Worm (Caenorhabditis elegans): Measurements from ENCODE around the gene B0244.15.

The B0244.15 gene

DNA sequence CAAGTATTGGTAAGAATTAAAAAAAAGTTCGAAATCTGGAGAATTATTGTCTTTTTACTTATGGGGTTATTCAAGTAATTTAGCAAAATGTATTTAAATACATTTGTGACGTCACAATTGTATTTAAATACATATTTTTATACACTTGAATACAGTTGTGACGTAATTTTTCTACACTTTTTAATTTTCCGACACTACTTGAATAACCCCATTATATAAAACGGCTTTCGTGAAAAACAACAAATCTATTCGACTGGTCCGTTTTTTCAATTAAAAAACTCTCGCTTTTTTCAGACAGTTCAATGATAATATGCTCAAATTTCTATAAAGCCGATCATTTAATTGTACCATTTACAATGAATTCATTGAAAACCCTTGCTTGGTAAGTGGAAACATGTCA is 7.3 kb downstream of the B0244.15 start:
- TF ChIP-seq unc-55 (GFP tag; optimal IDR thresholded peaks at IDR 0.05) (no peak), lin-39 (tag; optimal IDR thresholded peaks at IDR 0.05) (no peak), blmp-1 (tag; optimal IDR thresholded peaks at IDR 0.05; ENCODE audit: insufficient read depth) (no peak), lin-13 (GFP tag; optimal IDR thresholded peaks at IDR 0.05) (no peak), fos-1 (tag; optimal IDR thresholded peaks at IDR 0.05) (no peak), sma-3 (GFP tag; optimal IDR thresholded peaks at IDR 0.05) (no peak), nhr-23 (tag; optimal IDR thresholded peaks at IDR 0.05) (no peak), alr-1 (tag; optimal IDR thresholded peaks at IDR 0.05) (no peak), ztf-4 (tag; optimal IDR thresholded peaks at IDR 0.05) (no peak), ama-1 (optimal IDR thresholded peaks at IDR 0.05) (no peak), Y55F3AM.14 (GFP tag; optimal IDR thresholded peaks at IDR 0.05) (no peak)

DNA sequence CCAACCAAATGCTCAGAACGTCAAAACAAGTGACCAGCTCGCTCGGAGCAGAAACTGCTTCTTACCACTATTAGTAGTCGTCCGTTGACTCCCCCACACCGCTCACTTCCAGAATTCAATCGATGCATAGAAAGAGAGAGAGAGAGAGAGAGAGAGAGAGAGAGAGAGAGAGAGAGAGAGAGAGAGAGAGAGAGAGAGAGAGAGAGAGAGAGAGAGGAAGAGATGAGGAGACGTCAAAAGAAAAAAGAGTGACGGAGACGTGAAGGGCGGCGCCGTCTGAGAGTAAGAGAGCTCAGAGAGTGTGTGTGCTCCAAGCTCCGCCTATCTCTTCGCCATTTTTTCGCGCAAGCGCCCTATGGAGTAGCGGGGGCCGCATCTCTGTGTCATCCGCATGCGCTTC is 12.0 kb downstream of the B0244.15 start, which contains the start of gene ida-1:
ida-1 (plus strand) TSS at position 336 of the 400 bp plus-strand sequence.
- TF ChIP-seq unc-39 (tag; optimal IDR thresholded peaks at IDR 0.05): no peak
- TF ChIP-seq nhr-23 (tag; optimal IDR thresholded peaks at IDR 0.05): no peak
- TF ChIP-seq elt-3 (tag; optimal IDR thresholded peaks at IDR 0.05): no peak
- TF ChIP-seq lsy-2 (tag; optimal IDR thresholded peaks at IDR 0.05): peak; percentile 6 to 64
- no peak for TF ChIP-seq lin-13 (GFP tag; optimal IDR thresholded peaks at IDR 0.05)
- no peak for TF ChIP-seq elt-1 (tag; optimal IDR thresholded peaks at IDR 0.05)
- TF ChIP-seq dmd-4 (tag; optimal IDR thresholded peaks at IDR 0.05): no peak
- peak; percentile 91 for TF ChIP-seq unc-55 (GFP tag; optimal IDR thresholded peaks at IDR 0.05)
- peak; percentile 14 for TF ChIP-seq egl-27 (tag; optimal IDR thresholded peaks at IDR 0.05)
- TF ChIP-seq zag-1 (tag; optimal IDR thresholded peaks at IDR 0.05): peak; percentile 47
- TF ChIP-seq mab-5 (tag; optimal IDR thresholded peaks at IDR 0.05): peak; percentile 8
- TF ChIP-seq lin-11 (tag; optimal IDR thresholded peaks at IDR 0.05): peak; percentile 8
- TF ChIP-seq skn-1 (tag; optimal IDR thresholded peaks at IDR 0.05): no peak
- TF ChIP-seq mdl-1 (tag; optimal IDR thresholded peaks at IDR 0.05): no peak
- TF ChIP-seq R02D3.7 (tag; optimal IDR thresholded peaks at IDR 0.05): no peak
- peak; percentile 18 for TF ChIP-seq nhr-21 (tag; optimal IDR thresholded peaks at IDR 0.05)
- TF ChIP-seq ztf-4 (tag; optimal IDR thresholded peaks at IDR 0.05): no peak
- TF ChIP-seq nhr-129 (tag; optimal IDR thresholded peaks at IDR 0.05): peak; percentile 37
- no peak for TF ChIP-seq F13H6.1 (tag; optimal IDR thresholded peaks at IDR 0.05)
- no peak for TF ChIP-seq sma-3 (GFP tag; optimal IDR thresholded peaks at IDR 0.05)
- no peak for TF ChIP-seq ZK546.5 (tag; optimal IDR thresholded peaks at IDR 0.05)
- peak; percentile 32 for TF ChIP-seq crh-2 (tag; optimal IDR thresholded peaks at IDR 0.05)
- no peak for TF ChIP-seq peb-1 (tag; optimal IDR thresholded peaks at IDR 0.05)
- TF ChIP-seq C34F6.9 (tag; optimal IDR thresholded peaks at IDR 0.05): peak; percentile 76
- no peak for TF ChIP-seq ceh-16 (tag; optimal IDR thresholded peaks at IDR 0.05)

DNA sequence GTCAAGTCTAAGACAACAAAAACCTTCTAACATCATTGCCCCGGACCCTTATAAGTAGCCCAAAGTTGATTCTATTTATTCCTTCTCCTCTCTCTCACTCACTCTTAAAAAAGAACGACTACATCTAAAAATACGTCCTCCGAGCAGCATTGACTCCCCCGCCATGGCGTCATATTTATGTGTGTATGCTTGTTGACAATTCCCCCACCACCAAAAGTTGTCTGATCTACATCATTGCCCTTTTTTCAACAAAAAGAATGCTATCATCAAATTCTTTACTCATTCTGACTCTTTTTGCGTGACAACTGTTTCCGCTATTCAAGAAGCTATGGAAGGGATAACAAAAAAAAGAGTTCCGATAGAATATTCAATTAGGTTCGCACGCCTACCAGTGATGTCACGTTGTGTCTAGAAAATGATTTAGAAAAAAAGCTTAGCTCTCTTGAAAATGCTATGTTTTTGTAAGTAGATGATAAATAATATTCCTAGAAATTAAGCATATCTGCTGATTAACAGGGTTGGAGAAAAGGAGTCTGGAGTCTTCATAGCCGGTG is 14.4 kb downstream of the B0244.15 start:
- TF ChIP-seq unc-55 (GFP tag; optimal IDR thresholded peaks at IDR 0.05) (peak; percentile 29), mdl-1 (tag; optimal IDR thresholded peaks at IDR 0.05) (peak in 1 of 2 experiments; percentile 30), unc-62 (GFP tag; optimal IDR thresholded peaks at IDR 0.05) (no peak), C34F6.9 (tag; optimal IDR thresholded peaks at IDR 0.05) (peak; percentile 19), nhr-237 (tag; optimal IDR thresholded peaks at IDR 0.05) (no peak), lsy-2 (tag; optimal IDR thresholded peaks at IDR 0.05) (peak in 1 of 2 experiments; percentile 33), egl-27 (tag; optimal IDR thresholded peaks at IDR 0.05) (no peak), elt-1 (tag; optimal IDR thresholded peaks at IDR 0.05) (no peak), nhr-11 (tag; optimal IDR thresholded peaks at IDR 0.05) (no peak), sma-9 (GFP tag; optimal IDR thresholded peaks at IDR 0.05) (peak; percentile 43), sma-9 (tag; optimal IDR thresholded peaks at IDR 0.05) (no peak), mbf-1 (tag; optimal IDR thresholded peaks at IDR 0.05) (no peak), mab-5 (tag; optimal IDR thresholded peaks at IDR 0.05) (no peak), nhr-6 (tag; optimal IDR thresholded peaks at IDR 0.05) (no peak), zag-1 (tag; optimal IDR thresholded peaks at IDR 0.05) (peak; percentile 5), sem-4 (tag; optimal IDR thresholded peaks at IDR 0.05) (no peak), ztf-11 (tag; optimal IDR thresholded peaks at IDR 0.05) (no peak)
